Fruit fly (Drosophila melanogaster): ENCODE results near the gene Abd-B.

Gene Abd-B

dm6 chr3R:16960219-16960618 lies 11.8 kb downstream of the Abd-B start (continued):
- TF ChIP-seq Deaf1 (tag; optimal IDR thresholded peaks at IDR 0.05) (peak; percentile 43), Nf-YB (GFP tag; optimal IDR thresholded peaks at IDR 0.05) (peak; percentile 90), CTCF (GFP tag; optimal IDR thresholded peaks at IDR 0.05) (no peak), gcm (GFP tag; optimal IDR thresholded peaks at IDR 0.05) (peak; percentile 70), sna (GFP tag; IDR thresholded peaks at IDR 0.05; ENCODE audit: partially characterized antibody) (no peak), CG2199 (GFP tag; IDR thresholded peaks at IDR 0.05) (peak; percentile 36; the same call in 1 of the 3 replicates), ftz-f1 (GFP tag; optimal IDR thresholded peaks at IDR 0.05) (no peak), Adf1 (GFP tag; IDR thresholded peaks at IDR 0.05) (0 out of 2 replicates have a peak, but pooled peaks have one; percentile 16), phol (tag; optimal IDR thresholded peaks at IDR 0.05) (peak; percentile 31), chn (GFP tag; optimal IDR thresholded peaks at IDR 0.05) (no peak), tll (GFP tag; optimal IDR thresholded peaks at IDR 0.05) (peak in 1 of 2 experiments; percentile 1), CG1602 (GFP tag; optimal IDR thresholded peaks at IDR 0.05) (no peak), seq (GFP tag; IDR thresholded peaks at IDR 0.05) (peak; percentile 82), CG8478 (optimal IDR thresholded peaks at IDR 0.05) (peak; percentile 93), C15 (GFP tag; IDR thresholded peaks at IDR 0.05) (no peak), D (optimal IDR thresholded peaks at IDR 0.05) (peak; percentile 76), D (GFP tag; optimal IDR thresholded peaks at IDR 0.05) (no peak), insv (GFP tag; optimal IDR thresholded peaks at IDR 0.05) (peak in 1 of 2 experiments; percentile 45), CG4820 (GFP tag; optimal IDR thresholded peaks at IDR 0.05) (no peak), cg (GFP tag; optimal IDR thresholded peaks at IDR 0.05) (peak; percentile 99), Abd-B (GFP tag; optimal IDR thresholded peaks at IDR 0.05) (peak; percentile 90), chinmo (GFP tag; IDR thresholded peaks at IDR 0.05; ENCODE audit: partially characterized antibody) (0 out of 4 replicates have a peak, but pooled peaks have one; percentile 44)

- no peak for TF ChIP-seq Lpt (GFP tag; optimal IDR thresholded peaks at IDR 0.05)
- TF ChIP-seq CG17359 (tag; optimal IDR thresholded peaks at IDR 0.05): no peak
- TF ChIP-seq Fer2 (tag; optimal IDR thresholded peaks at IDR 0.05): peak; percentile 37
- no peak for TF ChIP-seq CG6175 (GFP tag; IDR thresholded peaks at IDR 0.05)
- peak; percentile 55 for TF ChIP-seq CG12155 (GFP tag; optimal IDR thresholded peaks at IDR 0.05)
- peak; percentile 49 for TF ChIP-seq B-H2 (GFP tag; optimal IDR thresholded peaks at IDR 0.05)
- TF ChIP-seq Oaz (GFP tag; IDR thresholded peaks at IDR 0.05): no peak
- no peak for TF ChIP-seq eve (GFP tag; optimal IDR thresholded peaks at IDR 0.05)
- peak; percentile 33 for TF ChIP-seq CG16863 (GFP tag; optimal IDR thresholded peaks at IDR 0.05)
- peak; percentile 74 for TF ChIP-seq CG5180 (GFP tag; optimal IDR thresholded peaks at IDR 0.05)
- no peak for TF ChIP-seq hbn (GFP tag; IDR thresholded peaks at IDR 0.05; ENCODE audit: partially characterized antibody)
- TF ChIP-seq lola (GFP tag; optimal IDR thresholded peaks at IDR 0.05): peak in 1 of 3 experiments; percentile 95
- TF ChIP-seq shn (GFP tag; optimal IDR thresholded peaks at IDR 0.05): peak; percentile 7
- TF ChIP-seq crp (GFP tag; optimal IDR thresholded peaks at IDR 0.05): peak in 1 of 2 experiments; percentile 28
- TF ChIP-seq slbo (GFP tag; IDR thresholded peaks at IDR 0.05): peak; percentile 59; the same call in 1 of the 2 replicates
- peak; percentile 89 for TF ChIP-seq grau (tag; optimal IDR thresholded peaks at IDR 0.05)
- peak; percentile 76 for TF ChIP-seq ewg (GFP tag; optimal IDR thresholded peaks at IDR 0.05)
- TF ChIP-seq CG8765 (GFP tag; IDR thresholded peaks at IDR 0.05): no peak; the same call in 1 of the 2 replicates
- no peak for TF ChIP-seq Bteb2 (GFP tag; optimal IDR thresholded peaks at IDR 0.05)
- TF ChIP-seq ac (GFP tag; optimal IDR thresholded peaks at IDR 0.05): peak; percentile 38
- no peak for TF ChIP-seq CG3995 (GFP tag; optimal IDR thresholded peaks at IDR 0.05)
- TF ChIP-seq prd (optimal IDR thresholded peaks at IDR 0.05): no peak
- TF ChIP-seq prd (GFP tag; IDR thresholded peaks at IDR 0.05): peak; percentile 83
- TF ChIP-seq repo (GFP tag; optimal IDR thresholded peaks at IDR 0.05): no peak
- peak; percentile 60 for TF ChIP-seq sqz (GFP tag; optimal IDR thresholded peaks at IDR 0.05)
- TF ChIP-seq C15 (GFP tag; IDR thresholded peaks at IDR 0.05): 0 out of 3 replicates have a peak, but pooled peaks have one; percentile 18
- peak; percentile 91 for TF ChIP-seq dmrt11E (tag; optimal IDR thresholded peaks at IDR 0.05)
- TF ChIP-seq CG6765 (GFP tag; optimal IDR thresholded peaks at IDR 0.05): peak; percentile 81
- TF ChIP-seq croc (GFP tag; conservative IDR thresholded peaks at IDR 0.05): peak; percentile 46; the same call in 2 of the 3 replicates
These were observed 14.1 kb downstream of the Abd-B start for dm6 chr3R:16957759-16958536.

Data from whole organism, embryonic.